Worm (Caenorhabditis elegans): ENCODE results near the gene amt-2.

ce11 chrIV:13032153-13032552 is 10.0 kb upstream of the amt-2 start:
- TF ChIP-seq ceh-36 (tag; optimal IDR thresholded peaks at IDR 0.05) (no peak), ama-1 (optimal IDR thresholded peaks at IDR 0.05) (no peak), flt-1 (GFP tag; IDR thresholded peaks at IDR 0.05) (no peak), tbx-11 (GFP tag; IDR thresholded peaks at IDR 0.05) (no peak), sea-1 (GFP tag; conservative IDR thresholded peaks at IDR 0.05) (no peak), aly-1 (tag; optimal IDR thresholded peaks at IDR 0.05) (no peak), hnd-1 (tag; optimal IDR thresholded peaks at IDR 0.05) (no peak), pes-1 (GFP tag; IDR thresholded peaks at IDR 0.05) (no peak), B0310.2 (tag; optimal IDR thresholded peaks at IDR 0.05) (no peak), scrt-1 (GFP tag; IDR thresholded peaks at IDR 0.05) (no peak), ets-7 (tag; optimal IDR thresholded peaks at IDR 0.05) (no peak), hmbx-1 (tag; optimal IDR thresholded peaks at IDR 0.05) (no peak)

Measured in whole organism, early embryonic.